Worm (Caenorhabditis elegans) whole organism, late embryonic: Measurements from ENCODE around the gene lis-1.

Experiments
- F13H6.1 ChIP-seq: sonication (generic microtip); optimal IDR thresholded peaks from 2 replicates; lab custom pipeline; 2016; ENCODE audit warnings: missing genetic modification characterization, missing compliant biosample characterization
- ama-1 ChIP-seq: fragments of 150-350 bp; optimal IDR thresholded peaks from 2 replicates; lab custom pipeline; 2014
- ceh-19 ChIP-seq: fragments of 200-800 bp; sonication (Bioruptor generic); optimal IDR thresholded peaks from 2 replicates; lab custom pipeline; 2018; ENCODE audit warnings: mild to moderate bottlenecking, missing genetic modification characterization, missing compliant biosample characterization
- ceh-2 ChIP-seq: sonication (generic microtip); optimal IDR thresholded peaks from 2 replicates; lab custom pipeline; 2016; ENCODE audit warnings: missing genotype, missing genetic modification characterization, missing compliant biosample characterization
- ceh-30 ChIP-seq: fragments of 150-350 bp; optimal IDR thresholded peaks from 2 replicates; lab custom pipeline; 2014; ENCODE audit warnings: missing biosample characterization, missing genetic modification characterization
- elt-4 ChIP-seq: sonication (generic microtip); optimal IDR thresholded peaks from 2 replicates; lab custom pipeline; 2016; ENCODE audit warnings: missing genetic modification characterization, missing compliant biosample characterization
- fkh-10 ChIP-seq: fragments of 150-350 bp; optimal IDR thresholded peaks from 2 replicates; lab custom pipeline; 2014; ENCODE audit warnings: missing biosample characterization, missing genetic modification reagents, missing genetic modification characterization
- hlh-6 ChIP-seq: sonication (generic microtip); optimal IDR thresholded peaks from 2 replicates; lab custom pipeline; 2016; ENCODE audit warnings: missing genotype, missing genetic modification characterization, missing compliant biosample characterization
- nfya-1 ChIP-seq: sonication (generic microtip); optimal IDR thresholded peaks from 2 replicates; lab custom pipeline; 2017; ENCODE audit warnings: missing genetic modification characterization, mild to moderate bottlenecking, missing compliant biosample characterization, antibody characterized with exemption, moderate library complexity
- nhr-11 ChIP-seq: fragments of 150-350 bp; optimal IDR thresholded peaks from 2 replicates; lab custom pipeline; 2014; ENCODE audit warnings: missing biosample characterization, missing genetic modification characterization
- pha-4 ChIP-seq: fragments of 150-350 bp; optimal IDR thresholded peaks from 2 replicates; lab custom pipeline; 2018; ENCODE audit warnings: missing biosample characterization, missing genetic modification reagents, missing genetic modification characterization
- pqm-1 ChIP-seq: sonication (generic microtip); optimal IDR thresholded peaks from 2 replicates; lab custom pipeline; 2016; ENCODE audit warnings: missing genetic modification characterization, missing compliant biosample characterization
- rnt-1 ChIP-seq: sonication (generic microtip); optimal IDR thresholded peaks from 2 replicates; lab custom pipeline; 2016; ENCODE audit warnings: missing genetic modification characterization, missing compliant biosample characterization
- tbx-2 ChIP-seq: sonication (generic microtip); optimal IDR thresholded peaks from 2 replicates; lab custom pipeline; 2016; ENCODE audit warnings: missing genetic modification characterization, missing compliant biosample characterization

- TF ChIP-seq ceh-2 (tag; lab: Kevin White, UChicago) (no peak), pha-4 (tag; lab: Kevin White, UChicago) (no peak), hlh-6 (no peak), tbx-2 (no peak), fkh-10 (GFP tag; lab: Kevin White, UChicago) (no peak), ama-1 (no peak), F13H6.1 (tag; lab: Kevin White, UChicago) (no peak), pqm-1 (no peak), ceh-30 (tag; lab: Kevin White, UChicago) (no peak), nhr-11 (tag; lab: Kevin White, UChicago) (no peak), rnt-1 (tag; lab: Kevin White, UChicago) (no peak), nfya-1 (tag; lab: Kevin White, UChicago) (no peak), ceh-19 (GFP tag; lab: Kevin White, UChicago) (no peak), elt-4 (tag; lab: Kevin White, UChicago) (no peak)
These were observed 3.7 kb upstream of the lis-1 start, which contains the start of gene T03F6.6 for ce11 chrIII:13380196-13380595.
